Worm (Caenorhabditis elegans) whole organism, L4 larva: ENCODE results near the gene kin-9.

Source experiments
- D1046.2 ChIP-seq: fragments of 200-800 bp; sonication (Bioruptor generic); IDR thresholded peaks from 2 replicates; pipeline ENCODE4 v1.3.6; 2022; ENCODE audit warnings: missing genetic modification characterization, missing compliant biosample characterization
- F26F4.8 ChIP-seq: fragments of 200-800 bp; sonication (Bioruptor generic); conservative IDR thresholded peaks from 2 replicates; pipeline ENCODE4 v1.3.6; 2022; ENCODE audit warnings: missing genetic modification characterization, missing compliant biosample characterization
- Y105C5A.15 ChIP-seq: fragments of 200-800 bp; sonication (Bioruptor generic); IDR thresholded peaks from 2 replicates; pipeline ENCODE4 v1.3.6; 2022; ENCODE audit warnings: missing genetic modification characterization, missing compliant biosample characterization
- ZK546.5 ChIP-seq, 2 experiments: sonication (generic microtip); optimal IDR thresholded peaks; 2 replicates each; lab custom pipeline; 2017; ENCODE audit warnings: missing biosample characterization in 2 of 2, missing genetic modification characterization in 2 of 2
- aha-1 ChIP-seq: fragments of 150-350 bp; peaks from one replicate; lab custom pipeline; 2014; ENCODE audit warnings: missing biosample characterization, missing genetic modification characterization
- arid-1 ChIP-seq: fragments of 200-800 bp; sonication (Bioruptor generic); conservative IDR thresholded peaks from 2 replicates; pipeline ENCODE4 v1.3.6; 2022; ENCODE audit warnings: missing genetic modification reagents, missing genetic modification characterization, missing compliant biosample characterization
- ceh-28 ChIP-seq: fragments of 150-350 bp; optimal IDR thresholded peaks from 2 replicates; lab custom pipeline; 2014; ENCODE audit warnings: missing biosample characterization, missing genetic modification reagents, missing genetic modification characterization
- ceh-62 ChIP-seq: sonication (generic microtip); optimal IDR thresholded peaks from 2 replicates; lab custom pipeline; 2017; ENCODE audit warnings: missing biosample characterization, missing genetic modification characterization
- ces-1 ChIP-seq: fragments of 150-350 bp; sonication (generic microtip); optimal IDR thresholded peaks from 4 replicates; lab custom pipeline; 2014; ENCODE audit warnings: missing biosample characterization, missing genetic modification reagents, missing genetic modification characterization
- ctbp-1 ChIP-seq: fragments of 200-800 bp; sonication (Bioruptor generic); IDR thresholded peaks from 2 replicates; pipeline ENCODE4 v1.3.6; 2022; ENCODE audit warnings: missing genetic modification reagents, missing genetic modification characterization, missing compliant biosample characterization
- daf-12 ChIP-seq: fragments of 150-350 bp; optimal IDR thresholded peaks from 2 replicates; lab custom pipeline; 2014; ENCODE audit warnings: missing biosample characterization, missing genetic modification reagents, missing genetic modification characterization
- dmd-6 ChIP-seq: fragments of 200-800 bp; sonication (Bioruptor generic); IDR thresholded peaks from 2 replicates; pipeline ENCODE4 v1.3.6; 2022; ENCODE audit warnings: missing genetic modification reagents, missing genetic modification characterization, missing compliant biosample characterization
- duxl-1 ChIP-seq: sonication (generic microtip); optimal IDR thresholded peaks from 2 replicates; lab custom pipeline; 2016; ENCODE audit warnings: mild to moderate bottlenecking, missing genetic modification characterization, moderate library complexity, missing compliant biosample characterization; ENCODE audit not compliant: poor library complexity
- egl-27 ChIP-seq: sonication (generic microtip); optimal IDR thresholded peaks from 3 replicates; lab custom pipeline; 2017; ENCODE audit warnings: missing biosample characterization, missing genetic modification reagents, missing genetic modification characterization
- fkh-10 ChIP-seq: fragments of 150-350 bp; optimal IDR thresholded peaks from 2 replicates; lab custom pipeline; 2014; ENCODE audit warnings: missing biosample characterization, missing genetic modification reagents, missing genetic modification characterization
- gei-8 ChIP-seq: fragments of 200-800 bp; sonication (Bioruptor generic); optimal IDR thresholded peaks from 2 replicates; lab custom pipeline; 2018; ENCODE audit warnings: mild to moderate bottlenecking, missing genetic modification characterization, missing compliant biosample characterization
- hif-1 ChIP-seq, 2 experiments: sonication (generic microtip); optimal IDR thresholded peaks; 2 replicates each; lab custom pipeline; 2016 to 2017; ENCODE audit warnings: missing compliant biosample characterization in 2 of 2, missing genetic modification characterization in 2 of 2, missing genetic modification reagents in 2 of 2, missing genotype in 2 of 2, mild to moderate bottlenecking in 1 of 2
- hlh-11 ChIP-seq: fragments of 200-800 bp; sonication (Bioruptor generic); optimal IDR thresholded peaks from 2 replicates; lab custom pipeline; 2018; ENCODE audit warnings: mild to moderate bottlenecking, missing genetic modification characterization, missing compliant biosample characterization
- hlh-30 ChIP-seq: sonication (generic microtip); optimal IDR thresholded peaks from 2 replicates; lab custom pipeline; 2017; ENCODE audit warnings: antibody characterized with exemption, mild to moderate bottlenecking, missing genetic modification characterization, missing compliant biosample characterization; ENCODE audit not compliant: insufficient read depth
- hmg-1.1 ChIP-seq: fragments of 200-800 bp; sonication (Bioruptor generic); IDR thresholded peaks from 2 replicates; pipeline ENCODE4 v1.3.6; 2022; ENCODE audit warnings: missing genetic modification reagents, missing genetic modification characterization, missing compliant biosample characterization
- lim-7 ChIP-seq: fragments of 200-800 bp; sonication (Bioruptor generic); IDR thresholded peaks from 2 replicates; pipeline ENCODE4 v1.3.6; 2022; ENCODE audit warnings: missing genetic modification characterization, missing compliant biosample characterization
- lin-38 ChIP-seq: fragments of 200-800 bp; sonication (Bioruptor generic); IDR thresholded peaks from 2 replicates; pipeline ENCODE4 v1.3.6; 2022; ENCODE audit warnings: missing genetic modification reagents, missing genetic modification characterization, missing compliant biosample characterization
- lsy-2 ChIP-seq, 2 experiments: fragments of 150-350 bp in 1 of 2; sonication (generic microtip) in 1 of 2; optimal IDR thresholded peaks; 2 replicates each; lab custom pipeline; 2014 to 2017; ENCODE audit warnings: missing biosample characterization in 2 of 2, missing genetic modification characterization in 2 of 2
- madf-9 ChIP-seq: fragments of 200-800 bp; sonication (Bioruptor generic); conservative IDR thresholded peaks from 2 replicates; pipeline ENCODE4 v1.3.6; 2022; ENCODE audit warnings: missing genetic modification reagents, missing genetic modification characterization, missing compliant biosample characterization
- mdl-1 ChIP-seq, 2 experiments: fragments of 150-350 bp in 1 of 2; sonication (generic microtip) in 1 of 2; optimal IDR thresholded peaks; 2 replicates each; lab custom pipeline; 2014 to 2017; ENCODE audit warnings: missing biosample characterization in 2 of 2, missing genetic modification characterization in 2 of 2
- mdt-29 ChIP-seq: fragments of 200-800 bp; sonication (Bioruptor generic); IDR thresholded peaks from 2 replicates; pipeline ENCODE4 v1.3.6; 2022; ENCODE audit warnings: missing genetic modification reagents, missing genetic modification characterization, missing compliant biosample characterization
- mep-1 ChIP-seq: fragments of 150-350 bp; sonication (generic microtip); optimal IDR thresholded peaks from 3 replicates; lab custom pipeline; 2014; ENCODE audit warnings: missing biosample characterization, missing genetic modification characterization
- mes-2 ChIP-seq: sonication (generic microtip); optimal IDR thresholded peaks from 2 replicates; lab custom pipeline; 2016; ENCODE audit warnings: missing genotype, mild to moderate bottlenecking, missing genetic modification characterization, missing compliant biosample characterization; ENCODE audit not compliant: poor library complexity, severe bottlenecking
- mxl-2 ChIP-seq: fragments of 200-800 bp; sonication (Bioruptor generic); conservative IDR thresholded peaks from 2 replicates; pipeline ENCODE4 v1.3.6; 2022; ENCODE audit warnings: missing genetic modification reagents, missing genetic modification characterization, missing compliant biosample characterization
- nhr-11 ChIP-seq: fragments of 150-350 bp; optimal IDR thresholded peaks from 2 replicates; lab custom pipeline; 2014; ENCODE audit warnings: missing biosample characterization, missing genetic modification characterization
- nhr-111 ChIP-seq: fragments of 200-800 bp; sonication (Bioruptor generic); optimal IDR thresholded peaks from 2 replicates; lab custom pipeline; 2018; ENCODE audit warnings: mild to moderate bottlenecking, missing genetic modification characterization, missing compliant biosample characterization
- nhr-42 ChIP-seq: fragments of 200-800 bp; sonication (Bioruptor generic); IDR thresholded peaks from 2 replicates; pipeline ENCODE4 v1.3.6; 2022; ENCODE audit warnings: missing genetic modification characterization, missing compliant biosample characterization
- nhr-6 ChIP-seq: fragments of 150-350 bp; optimal IDR thresholded peaks from 2 replicates; lab custom pipeline; 2014; ENCODE audit warnings: missing biosample characterization, missing genetic modification characterization
- nhr-77 ChIP-seq: fragments of 150-350 bp; optimal IDR thresholded peaks from 2 replicates; lab custom pipeline; 2014; ENCODE audit warnings: missing biosample characterization, missing genetic modification characterization
- pha-4 ChIP-seq, 2 experiments: fragments of 150-350 bp in 1 of 2; fragments of 200-800 bp in 1 of 2; sonication (Bioruptor generic) in 1 of 2; IDR thresholded peaks in 1 of 2; optimal IDR thresholded peaks in 1 of 2; 2 replicates each; pipeline versions ENCODE4 v1.3.6 to Lab custom; 2014 to 2022; ENCODE audit warnings: missing genetic modification characterization in 2 of 2, missing genetic modification reagents in 2 of 2, missing biosample characterization in 1 of 2, missing compliant biosample characterization in 1 of 2
- pqm-1 ChIP-seq: sonication (generic microtip); optimal IDR thresholded peaks from 2 replicates; lab custom pipeline; 2017; ENCODE audit warnings: missing biosample characterization, missing genetic modification characterization
- saeg-2 ChIP-seq: fragments of 200-800 bp; sonication (Bioruptor generic); IDR thresholded peaks from 2 replicates; pipeline ENCODE4 v1.3.6; 2022; ENCODE audit warnings: missing genetic modification reagents, missing genetic modification characterization, missing compliant biosample characterization
- sdz-12 ChIP-seq: fragments of 200-800 bp; sonication (Bioruptor generic); optimal IDR thresholded peaks from 2 replicates; lab custom pipeline; 2018; ENCODE audit warnings: mild to moderate bottlenecking, missing genetic modification characterization, missing compliant biosample characterization
- snpc-1.2 ChIP-seq: fragments of 200-800 bp; sonication (Bioruptor generic); IDR thresholded peaks from 2 replicates; pipeline ENCODE4 v1.3.6; 2022; ENCODE audit warnings: missing genetic modification reagents, missing genetic modification characterization, missing compliant biosample characterization
- spr-1 ChIP-seq: sonication (generic microtip); optimal IDR thresholded peaks from 2 replicates; lab custom pipeline; 2016; ENCODE audit warnings: mild to moderate bottlenecking, missing genetic modification characterization, missing compliant biosample characterization
- tag-97 ChIP-seq: fragments of 200-800 bp; sonication (Bioruptor generic); IDR thresholded peaks from 2 replicates; pipeline ENCODE4 v1.3.6; 2022; ENCODE audit warnings: missing genetic modification characterization, missing compliant biosample characterization
- tra-1 ChIP-seq: fragments of 200-800 bp; sonication (Bioruptor generic); IDR thresholded peaks from 2 replicates; pipeline ENCODE4 v1.3.6; 2022; ENCODE audit warnings: missing genetic modification reagents, missing genetic modification characterization, missing compliant biosample characterization
- unc-39 ChIP-seq: sonication (generic microtip); optimal IDR thresholded peaks from 2 replicates; lab custom pipeline; 2017; ENCODE audit warnings: missing biosample characterization, missing genetic modification characterization
- unc-62 ChIP-seq, 3 experiments: fragments of 150-350 bp in 1 of 3; sonication (generic microtip); optimal IDR thresholded peaks in 2 of 3; peaks in 1 of 3; 1 replicate in 1 of 3; 2 replicates in 2 of 3; lab custom pipeline; 2014 to 2017; ENCODE audit warnings: missing biosample characterization in 3 of 3, missing genetic modification characterization in 3 of 3, missing genetic modification reagents in 3 of 3, missing genotype in 1 of 3

kin-9 gene

DNA sequence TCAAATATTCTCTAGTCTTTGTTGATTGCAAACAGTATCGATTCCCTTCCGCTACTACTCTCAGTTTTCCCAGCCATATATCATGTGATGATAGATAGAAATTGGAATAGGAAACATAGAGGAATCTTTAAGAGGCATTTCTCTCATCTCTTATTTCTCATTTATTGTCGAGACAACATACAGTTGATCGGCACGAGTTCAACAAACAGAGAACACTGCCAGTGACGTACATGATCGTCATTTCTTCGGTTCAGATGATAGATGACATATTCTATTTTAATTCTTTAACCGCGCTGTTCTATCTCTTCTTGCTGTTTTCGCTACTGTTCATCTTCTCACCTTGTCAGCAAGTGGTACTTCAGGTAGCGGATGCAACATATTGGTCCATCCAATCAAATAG is 42.7 kb downstream of the kin-9 start (continued):
- TF ChIP-seq D1046.2 = no peak

DNA sequence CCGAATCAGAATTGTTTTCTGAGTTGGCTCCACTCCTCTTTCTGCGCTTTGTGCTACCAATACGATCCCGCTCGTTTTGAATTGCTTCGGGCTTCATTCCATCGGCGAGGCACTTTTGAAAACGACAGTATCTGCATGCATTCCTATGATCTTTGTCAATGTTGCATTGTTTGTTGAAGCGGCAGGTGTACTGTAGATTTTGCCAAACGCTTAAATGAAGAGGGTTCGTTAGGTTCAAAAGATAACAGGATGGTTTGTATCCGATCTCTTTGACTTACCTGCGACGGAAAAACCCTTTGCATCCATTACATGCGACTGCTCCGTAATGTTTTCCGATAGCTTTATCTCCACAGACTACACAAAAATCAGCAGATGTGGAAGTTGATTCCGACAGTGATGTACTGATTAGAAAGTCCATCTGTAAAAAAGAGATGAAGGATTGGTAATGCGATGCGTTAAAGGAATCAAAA is 43.3 kb downstream of the kin-9 start, which contains the start of gene nhr-14:
TSS of gene nhr-14 (minus strand) at position 420 of the 470 bp plus-strand sequence.
- no peak for TF ChIP-seq hif-1 (tag; optimal IDR thresholded peaks at IDR 0.05; lab: Kevin White, UChicago)
- no peak for TF ChIP-seq arid-1 (GFP tag; lab: Robert Waterston, UW)
- TF ChIP-seq unc-62 (GFP tag; optimal IDR thresholded peaks at IDR 0.05 in 1 of 2; lab: Kevin White, UChicago) = peak in 1 of 2 experiments; percentile 82
- no peak for TF ChIP-seq unc-62 (tag; optimal IDR thresholded peaks at IDR 0.05; lab: Kevin White, UChicago)
- peak; percentile 74 for TF ChIP-seq aha-1 (tag; lab: Kevin White, UChicago)

DNA sequence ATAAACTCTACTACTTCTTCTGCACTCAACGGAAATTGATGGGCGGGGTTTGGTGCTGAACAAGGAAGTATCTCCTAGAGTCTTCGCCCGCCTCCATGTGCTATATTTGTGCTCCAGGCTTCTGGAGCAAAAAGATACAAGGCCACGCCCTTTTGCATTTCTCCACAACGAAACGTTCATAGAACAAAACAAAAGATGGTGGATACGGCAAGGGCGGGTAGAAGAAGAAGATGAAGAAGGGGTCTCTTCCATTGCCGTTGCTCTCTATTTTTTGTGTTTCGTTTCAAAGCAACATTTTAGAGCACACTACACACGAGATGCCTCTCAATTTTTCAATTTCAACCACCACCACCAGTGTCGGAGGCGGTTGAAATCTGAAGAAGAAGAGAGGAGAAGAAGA is 43.8 kb downstream of the kin-9 start:
- TF ChIP-seq Y105C5A.15 (GFP tag; lab: Robert Waterston, UW) (no peak), hlh-30 (peak; percentile 7), nhr-11 (tag; lab: Kevin White, UChicago) (no peak), mdl-1 (tag; optimal IDR thresholded peaks at IDR 0.05; lab: Kevin White, UChicago) (peak in 1 of 2 experiments; percentile 46), hmg-1.1 (no peak), mep-1 (peak; percentile 12), mes-2 (peak; percentile 11), ces-1 (GFP tag; lab: Kevin White, UChicago) (no peak), ceh-28 (tag; lab: Kevin White, UChicago) (no peak), hlh-11 (tag; lab: Kevin White, UChicago) (no peak), sdz-12 (GFP tag; lab: Kevin White, UChicago) (no peak), tra-1 (0 out of 2 replicates have a peak, but pooled peaks have one; percentile 27), lsy-2 (tag; optimal IDR thresholded peaks at IDR 0.05; lab: Kevin White, UChicago) (peak in 1 of 2 experiments; percentile 10), mdt-29 (GFP tag; lab: Robert Waterston, UW) (no peak), lim-7 (GFP tag; lab: Robert Waterston, UW) (no peak), aha-1 (tag; lab: Kevin White, UChicago) (peak; percentile 77), fkh-10 (GFP tag; lab: Kevin White, UChicago) (peak; percentile 61), dmd-6 (GFP tag; lab: Robert Waterston, UW) (0 out of 2 replicates have a peak, but pooled peaks have one; percentile 6), gei-8 (GFP tag; lab: Kevin White, UChicago) (peak; percentile 31), snpc-1.2 (no peak), nhr-42 (no peak), daf-12 (tag; lab: Kevin White, UChicago) (no peak), mxl-2 (GFP tag; lab: Robert Waterston, UW) (no peak)

DNA sequence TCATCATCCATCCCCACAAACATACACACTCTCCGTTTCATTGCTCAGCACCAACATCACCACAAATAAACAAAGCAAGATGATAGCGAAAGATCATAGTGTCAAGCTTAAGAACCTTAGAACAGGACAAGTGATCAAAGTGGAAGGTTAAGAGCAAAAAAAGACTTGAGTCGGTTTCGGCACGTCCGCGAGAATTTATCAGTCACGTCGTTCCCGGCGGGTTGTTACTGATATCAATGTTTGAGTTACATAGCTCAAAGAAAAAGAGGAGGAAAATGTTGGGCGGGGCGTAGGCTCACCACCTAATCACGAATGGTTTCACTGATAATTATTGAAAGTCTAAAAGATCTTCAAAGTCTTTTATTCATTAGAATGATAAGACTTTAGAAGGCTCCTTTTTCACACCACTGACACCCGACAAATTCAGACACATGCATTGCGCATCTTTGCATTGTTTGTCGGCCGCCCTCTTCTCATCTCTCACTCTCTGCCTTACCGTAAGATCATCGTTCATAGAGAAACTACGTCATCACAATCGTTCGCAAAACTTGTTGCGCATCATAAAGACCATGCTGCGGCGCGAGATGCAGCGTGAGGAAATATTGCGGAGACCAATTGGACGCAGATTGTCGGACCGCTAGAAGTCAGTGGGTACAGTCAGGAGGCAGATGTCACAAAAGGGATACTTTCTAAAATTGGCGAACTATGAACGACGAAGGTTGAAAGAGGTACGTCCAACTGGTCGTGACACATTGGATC is 44.8 kb downstream of the kin-9 start:
- peak; percentile 27 for TF ChIP-seq nhr-6 (tag; lab: Kevin White, UChicago)
- TF ChIP-seq gei-8 (GFP tag; lab: Kevin White, UChicago) = no peak
- TF ChIP-seq ZK546.5 (tag; optimal IDR thresholded peaks at IDR 0.05; lab: Kevin White, UChicago) = no peak
- TF ChIP-seq F26F4.8 (GFP tag; lab: Robert Waterston, UW) = no peak
- TF ChIP-seq lin-38 (GFP tag; lab: Robert Waterston, UW) = no peak
- TF ChIP-seq nhr-111 (GFP tag; lab: Kevin White, UChicago) = no peak
- TF ChIP-seq pqm-1 = peak; percentile 49
- TF ChIP-seq egl-27 (tag; lab: Kevin White, UChicago) = no peak
- TF ChIP-seq daf-12 (tag; lab: Kevin White, UChicago) = no peak
- TF ChIP-seq tag-97 = no peak
- TF ChIP-seq spr-1 (tag; lab: Kevin White, UChicago) = peak; percentile 68
- TF ChIP-seq saeg-2 (GFP tag; lab: Robert Waterston, UW) = no peak
- TF ChIP-seq nhr-77 (tag; lab: Kevin White, UChicago) = peak; percentile 24
- no peak for TF ChIP-seq madf-9 (GFP tag; lab: Robert Waterston, UW)
- TF ChIP-seq ctbp-1 (GFP tag; lab: Robert Waterston, UW) = no peak
- no peak for TF ChIP-seq pha-4 (GFP tag; IDR thresholded peaks at IDR 0.05; lab: Robert Waterston, UW)
- no peak for TF ChIP-seq pha-4 (tag; optimal IDR thresholded peaks at IDR 0.05; lab: Kevin White, UChicago)
- no peak for TF ChIP-seq lim-7 (GFP tag; lab: Robert Waterston, UW)
- no peak for TF ChIP-seq ceh-62 (tag; lab: Kevin White, UChicago)
- no peak for TF ChIP-seq unc-39 (tag; lab: Kevin White, UChicago)
- TF ChIP-seq duxl-1 (tag; lab: Kevin White, UChicago) = peak; percentile 8
